Fruit fly (Drosophila melanogaster) whole organism, embryonic: ENCODE measurements around the gene Arpc3A.

Experiments used
- Abd-B ChIP-seq: fragments of 200-800 bp; sonication (Bioruptor generic); optimal IDR thresholded peaks from 2 replicates; lab custom pipeline; 2018; ENCODE audit warnings: missing biosample characterization, mild to moderate bottlenecking, missing genetic modification characterization, moderate library complexity
- BEAF-32 ChIP-seq: fragments of 200-800 bp; sonication (Bioruptor generic); optimal IDR thresholded peaks from 3 replicates; lab custom pipeline; 2017; ENCODE audit warnings: missing biosample characterization, missing genetic modification characterization, mild to moderate bottlenecking, moderate library complexity, missing genetic modification reagents
- Bgb ChIP-seq: fragments of 200-800 bp; sonication (Bioruptor generic); IDR thresholded peaks from 2 replicates; pipeline ENCODE4 v1.3.6; 2022; ENCODE audit warnings: missing biosample characterization, missing genetic modification characterization; ENCODE audit not compliant: partially characterized antibody
- CG10267 ChIP-seq: fragments of 200-800 bp; sonication (Bioruptor generic); optimal IDR thresholded peaks from 2 replicates; lab custom pipeline; 2018; ENCODE audit warnings: missing biosample characterization, mild to moderate bottlenecking, missing genetic modification characterization, moderate library complexity
- CG12155 ChIP-seq: fragments of 200-800 bp; sonication (Bioruptor generic); optimal IDR thresholded peaks from 3 replicates; lab custom pipeline; 2016; ENCODE audit warnings: missing biosample characterization, missing genetic modification characterization
- CG13287 ChIP-seq: fragments of 200-800 bp; sonication (Bioruptor generic); IDR thresholded peaks from 2 replicates; pipeline ENCODE4 v1.3.6; 2022; ENCODE audit warnings: missing biosample characterization, missing genetic modification characterization; ENCODE audit not compliant: partially characterized antibody
- CG13624 ChIP-seq: fragments of 200-800 bp; sonication (Bioruptor generic); optimal IDR thresholded peaks from 2 replicates; lab custom pipeline; 2016; ENCODE audit warnings: missing biosample characterization, missing genetic modification characterization
- CG15514 ChIP-seq: fragments of 200-800 bp; sonication (Bioruptor generic); optimal IDR thresholded peaks from 3 replicates; lab custom pipeline; 2017; ENCODE audit warnings: missing biosample characterization, missing genetic modification characterization, mild to moderate bottlenecking, moderate library complexity, missing genetic modification reagents
- CG18262 ChIP-seq: fragments of 200-800 bp; optimal IDR thresholded peaks from 3 replicates; lab custom pipeline; 2019; ENCODE audit warnings: missing biosample characterization, mild to moderate bottlenecking, missing genetic modification characterization, moderate library complexity
- CG2116 ChIP-seq: fragments of 200-800 bp; sonication (Bioruptor generic); optimal IDR thresholded peaks from 3 replicates; lab custom pipeline; 2018; ENCODE audit warnings: missing biosample characterization, mild to moderate bottlenecking, missing genetic modification characterization
- CG30403 ChIP-seq: fragments of 200-800 bp; sonication (Bioruptor generic); optimal IDR thresholded peaks from 3 replicates; lab custom pipeline; 2016; ENCODE audit warnings: missing biosample characterization, missing genetic modification characterization
- CG31224 ChIP-seq: fragments of 200-800 bp; sonication (Bioruptor generic); IDR thresholded peaks from 2 replicates; pipeline ENCODE4 v1.3.6; 2022; ENCODE audit warnings: missing biosample characterization, missing genetic modification characterization
- CG3281 ChIP-seq: fragments of 200-800 bp; sonication (Bioruptor generic); optimal IDR thresholded peaks from 3 replicates; lab custom pipeline; 2017; ENCODE audit warnings: missing biosample characterization, mild to moderate bottlenecking, missing genetic modification characterization
- CG34224 ChIP-seq: fragments of 200-800 bp; sonication (Bioruptor generic); IDR thresholded peaks from 3 replicates; pipeline ENCODE4 v1.3.6; 2022; ENCODE audit warnings: missing biosample characterization, missing genetic modification characterization; ENCODE audit not compliant: partially characterized antibody
- CG3847 ChIP-seq: fragments of 200-800 bp; sonication (Bioruptor generic); IDR thresholded peaks from 2 replicates; pipeline ENCODE4 v1.3.6; 2022; ENCODE audit warnings: missing biosample characterization, missing genetic modification characterization
- CG7556 ChIP-seq: fragments of 200-800 bp; sonication (Bioruptor generic); optimal IDR thresholded peaks from 2 replicates; lab custom pipeline; 2017; ENCODE audit warnings: missing biosample characterization, mild to moderate bottlenecking, missing genetic modification characterization
- CG8089 ChIP-seq: fragments of 200-800 bp; sonication (Bioruptor generic); optimal IDR thresholded peaks from 3 replicates; lab custom pipeline; 2016; ENCODE audit warnings: missing biosample characterization, missing genetic modification characterization
- CG8281 ChIP-seq: fragments of 200-800 bp; sonication (Bioruptor generic); optimal IDR thresholded peaks from 2 replicates; lab custom pipeline; 2018; ENCODE audit warnings: missing biosample characterization, mild to moderate bottlenecking, missing genetic modification characterization, moderate library complexity
- CG9932 ChIP-seq: fragments of 200-800 bp; sonication (Bioruptor generic); IDR thresholded peaks from 2 replicates; pipeline ENCODE4 v1.3.6; 2022; ENCODE audit warnings: missing biosample characterization, missing genetic modification characterization
- Doc3 ChIP-seq: fragments of 200-800 bp; sonication (Bioruptor generic); IDR thresholded peaks from 3 replicates; pipeline ENCODE4 v1.3.6; 2022; ENCODE audit warnings: missing biosample characterization, missing genetic modification characterization; ENCODE audit not compliant: partially characterized antibody
- Dp ChIP-seq: fragments of 200-800 bp; sonication (Bioruptor generic); optimal IDR thresholded peaks from 2 replicates; lab custom pipeline; 2018; ENCODE audit warnings: missing biosample characterization, mild to moderate bottlenecking, missing genetic modification characterization, moderate library complexity
- Dref ChIP-seq: fragments of 200-800 bp; sonication (Bioruptor generic); IDR thresholded peaks from 2 replicates; pipeline ENCODE4 v1.3.6; 2022; ENCODE audit warnings: missing biosample characterization, missing genetic modification characterization
- E2f2 ChIP-seq: fragments of 200-800 bp; sonication (Bioruptor generic); IDR thresholded peaks from 2 replicates; pipeline ENCODE4 v1.3.6; 2022; ENCODE audit warnings: missing biosample characterization, missing genetic modification characterization
- HLH54F ChIP-seq: fragments of 200-800 bp; sonication (Bioruptor generic); optimal IDR thresholded peaks from 3 replicates; lab custom pipeline; 2016; ENCODE audit warnings: missing biosample characterization, missing genetic modification characterization
- Hsf ChIP-seq: fragments of 200-800 bp; sonication (Bioruptor generic); optimal IDR thresholded peaks from 3 replicates; lab custom pipeline; 2016; ENCODE audit warnings: missing biosample characterization, missing genetic modification characterization
- MBD-R2 ChIP-seq: fragments of 200-800 bp; sonication (Bioruptor generic); IDR thresholded peaks from 2 replicates; pipeline ENCODE4 v1.3.6; 2022; ENCODE audit warnings: missing biosample characterization, missing genetic modification characterization
- Med ChIP-seq: fragments of 200-800 bp; sonication (Bioruptor generic); peaks from one replicate; lab custom pipeline; 2016; ENCODE audit warnings: missing biosample characterization, missing genetic modification characterization, mild to moderate bottlenecking, inconsistent platforms, moderate library complexity
- Myb ChIP-seq: fragments of 200-800 bp; sonication (Bioruptor generic); optimal IDR thresholded peaks from 2 replicates; lab custom pipeline; 2016; ENCODE audit warnings: missing biosample characterization, missing genetic modification characterization
- NfI ChIP-seq: fragments of 200-800 bp; sonication (Bioruptor generic); optimal IDR thresholded peaks from 3 replicates; lab custom pipeline; 2018; ENCODE audit warnings: missing biosample characterization, mild to moderate bottlenecking, missing genetic modification characterization, moderate library complexity
- Rfx ChIP-seq: fragments of 200-800 bp; sonication (Bioruptor generic); IDR thresholded peaks from 2 replicates; pipeline ENCODE4 v1.3.6; 2022; ENCODE audit warnings: missing biosample characterization, missing genetic modification characterization
- Scr ChIP-seq: fragments of 200-800 bp; sonication (Bioruptor generic); IDR thresholded peaks from 2 replicates; pipeline ENCODE4 v1.3.6; 2022; ENCODE audit warnings: missing biosample characterization, missing genetic modification characterization; ENCODE audit not compliant: partially characterized antibody
- Sry-δ ChIP-seq: fragments of 200-800 bp; sonication (Bioruptor generic); optimal IDR thresholded peaks from 2 replicates; lab custom pipeline; 2016; ENCODE audit warnings: missing biosample characterization, missing genetic modification characterization
- Xbp1 ChIP-seq: fragments of 200-800 bp; sonication (Bioruptor generic); optimal IDR thresholded peaks from 3 replicates; lab custom pipeline; 2016; ENCODE audit warnings: missing biosample characterization, mild to moderate bottlenecking, missing genetic modification characterization
- amos ChIP-seq: fragments of 200-800 bp; sonication (Bioruptor generic); IDR thresholded peaks from 2 replicates; pipeline ENCODE4 v1.3.6; 2022; ENCODE audit warnings: missing biosample characterization, missing genetic modification characterization; ENCODE audit not compliant: partially characterized antibody
- az2 ChIP-seq: fragments of 200-800 bp; sonication (Bioruptor generic); optimal IDR thresholded peaks from 3 replicates; lab custom pipeline; 2016; ENCODE audit warnings: missing biosample characterization, missing genetic modification characterization
- bbx ChIP-seq: fragments of 200-800 bp; sonication (Bioruptor generic); IDR thresholded peaks from 2 replicates; pipeline ENCODE4 v1.3.6; 2022; ENCODE audit warnings: missing biosample characterization, missing genetic modification characterization; ENCODE audit not compliant: partially characterized antibody
- dmrt99B ChIP-seq: fragments of 200-800 bp; sonication (Bioruptor generic); optimal IDR thresholded peaks from 2 replicates; lab custom pipeline; 2018; ENCODE audit warnings: missing biosample characterization, mild to moderate bottlenecking, missing genetic modification characterization, moderate library complexity
- gro ChIP-seq: fragments of 200-800 bp; sonication (Bioruptor generic); optimal IDR thresholded peaks from 2 replicates; lab custom pipeline; 2016; ENCODE audit warnings: missing biosample characterization, missing genetic modification characterization
- hth ChIP-seq: fragments of >200 bp; optimal IDR thresholded peaks from 2 replicates; lab custom pipeline; 2017; ENCODE audit warnings: inconsistent platforms
- lilli ChIP-seq: fragments of 200-800 bp; sonication (Bioruptor generic); optimal IDR thresholded peaks from 3 replicates; lab custom pipeline; 2016; ENCODE audit warnings: missing biosample characterization, missing genetic modification characterization
- pzg ChIP-seq: fragments of 200-800 bp; sonication (Bioruptor generic); optimal IDR thresholded peaks from 3 replicates; lab custom pipeline; 2018; ENCODE audit warnings: missing biosample characterization, mild to moderate bottlenecking, missing genetic modification characterization, moderate library complexity
- sens ChIP-seq: fragments of 200-800 bp; sonication (Bioruptor generic); peaks from one replicate; lab custom pipeline; 2016; ENCODE audit warnings: missing biosample characterization, missing genetic modification characterization
- slbo ChIP-seq: fragments of 200-800 bp; sonication (Bioruptor generic); IDR thresholded peaks from 2 replicates; pipeline ENCODE4 v1.3.6; 2022; ENCODE audit warnings: missing biosample characterization, missing genetic modification characterization
- sna ChIP-seq: fragments of 200-800 bp; sonication (Bioruptor generic); IDR thresholded peaks from 2 replicates; pipeline ENCODE4 v1.3.6; 2022; ENCODE audit warnings: missing biosample characterization, missing genetic modification characterization; ENCODE audit not compliant: partially characterized antibody
- sob ChIP-seq: fragments of 200-800 bp; sonication (Bioruptor generic); IDR thresholded peaks from 2 replicates; pipeline ENCODE4 v1.3.6; 2022; ENCODE audit warnings: missing biosample characterization, missing genetic modification characterization
- stwl ChIP-seq: fragments of 200-800 bp; sonication (Bioruptor generic); optimal IDR thresholded peaks from 3 replicates; lab custom pipeline; 2018; ENCODE audit warnings: missing biosample characterization, mild to moderate bottlenecking, missing genetic modification characterization, moderate library complexity
- ttk ChIP-seq: fragments of 200-800 bp; sonication (Bioruptor generic); IDR thresholded peaks from 2 replicates; pipeline ENCODE4 v2.1.2; 2022; ENCODE audit warnings: missing biosample characterization, missing genetic modification characterization
- zen2 ChIP-seq: fragments of 200-800 bp; sonication (Bioruptor generic); IDR thresholded peaks from 3 replicates; pipeline ENCODE4 v1.3.6; 2022; ENCODE audit warnings: missing biosample characterization, missing genetic modification characterization; ENCODE audit not compliant: partially characterized antibody

The Arpc3A gene

DNA sequence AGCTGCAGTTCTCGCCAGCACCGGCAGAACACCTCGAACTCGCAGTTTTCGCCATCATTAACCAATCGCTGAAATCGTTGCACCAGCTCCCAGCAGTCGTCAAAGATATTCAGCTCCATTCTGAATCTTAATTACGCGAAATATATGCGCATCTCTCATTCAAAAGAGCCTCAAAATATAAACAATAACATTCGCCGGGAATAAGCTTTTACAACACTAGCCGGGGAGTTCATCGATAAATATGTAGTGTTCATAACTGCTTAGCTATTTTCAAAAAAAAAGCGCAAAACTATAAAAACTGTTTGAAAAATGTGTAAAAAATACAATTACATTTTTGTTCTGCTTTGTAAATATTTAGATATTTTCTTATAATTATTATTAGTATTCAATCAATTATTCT lies 4.8 kb downstream of the Arpc3A start, which contains the start of gene Pbp45:
Gene Pbp45 (minus strand): TSS at position 222 of the 400 bp plus-strand sequence.
- TF ChIP-seq Doc3 (GFP tag; lab: Robert Waterston, UW) (0 out of 3 replicates have a peak, but pooled peaks have one; percentile 23), dmrt99B (tag; lab: Kevin White, UChicago) (no peak), CG13624 (peak; percentile 22), E2f2 (GFP tag; lab: Robert Waterston, UW) (peak; percentile 92), CG18262 (no peak), CG31224 (GFP tag; lab: Robert Waterston, UW) (no peak), gro (GFP tag; lab: Kevin White, UChicago) (no peak), CG7556 (GFP tag; lab: Kevin White, UChicago) (no peak), Bgb (GFP tag; lab: Robert Waterston, UW) (peak; percentile 51), Dp (GFP tag; lab: Kevin White, UChicago) (peak; percentile 89), Myb (GFP tag; lab: Kevin White, UChicago) (peak; percentile 37), CG30403 (GFP tag; lab: Kevin White, UChicago) (peak; percentile 7), Dref (peak; percentile 61), Med (peak; percentile 41), stwl (peak; percentile 98), MBD-R2 (GFP tag; lab: Robert Waterston, UW) (peak; percentile 69), CG8281 (no peak), CG12155 (peak; percentile 13), pzg (GFP tag; lab: Kevin White, UChicago) (peak; percentile 41), hth (lab: Kevin White, UChicago) (no peak), zen2 (GFP tag; lab: Robert Waterston, UW) (peak; percentile 56; the same call in 1 of the 3 replicates), CG13287 (GFP tag; lab: Robert Waterston, UW) (peak; percentile 60; the same call in 1 of the 2 replicates), amos (GFP tag; lab: Robert Waterston, UW) (peak; percentile 29; the same call in 1 of the 2 replicates), CG3281 (GFP tag; lab: Kevin White, UChicago) (no peak), HLH54F (GFP tag; lab: Kevin White, UChicago) (peak; percentile 19), sens (peak; percentile 44), CG2116 (GFP tag; lab: Kevin White, UChicago) (peak; percentile 50), ttk (GFP tag; lab: Robert Waterston, UW) (no peak), Abd-B (GFP tag; lab: Kevin White, UChicago) (peak; percentile 11), slbo (peak; percentile 13; the same call in 1 of the 2 replicates), CG34224 (peak; percentile 52; the same call in 2 of the 3 replicates), Hsf (GFP tag; lab: Kevin White, UChicago) (peak; percentile 8), CG8089 (GFP tag; lab: Kevin White, UChicago) (no peak), bbx (GFP tag; lab: Robert Waterston, UW) (0 out of 2 replicates have a peak, but pooled peaks have one; percentile 41), sna (GFP tag; lab: Robert Waterston, UW) (peak; percentile 43; the same call in 1 of the 2 replicates), az2 (peak; percentile 4), sob (GFP tag; lab: Robert Waterston, UW) (0 out of 2 replicates have a peak, but pooled peaks have one; percentile 8), Sry-δ (GFP tag; lab: Kevin White, UChicago) (peak; percentile 34), CG3847 (peak; percentile 27; the same call in 1 of the 2 replicates), lilli (peak; percentile 23), BEAF-32 (GFP tag; lab: Kevin White, UChicago) (peak; percentile 34), CG9932 (peak; percentile 49; the same call in 1 of the 2 replicates), Xbp1 (peak; percentile 21), NfI (GFP tag; lab: Kevin White, UChicago) (peak; percentile 8), Rfx (peak; percentile 58), CG10267 (tag; lab: Kevin White, UChicago) (peak; percentile 88), CG15514 (GFP tag; lab: Kevin White, UChicago) (peak; percentile 8), Scr (GFP tag; lab: Robert Waterston, UW) (peak; percentile 40; the same call in 1 of the 2 replicates)
